Fruit fly (Drosophila melanogaster): ENCODE results near the gene pst.

Gene pst

dm6 chr3L:7359827-7360323 lies at the start of gene pst:
TSS of gene pst (minus strand) at chr3L:7360263.
- TF ChIP-seq noc (tag; optimal IDR thresholded peaks at IDR 0.05): no peak

dm6 chr3L:7404081-7404480 lies 44.0 kb upstream of the pst start, which contains the start of gene CG8560:
TSS of gene CG8560 (minus strand) at chr3L:7404181.
- TF ChIP-seq noc (tag; optimal IDR thresholded peaks at IDR 0.05): peak; percentile 48

dm6 chr3L:7401972-7402371 lies 41.9 kb upstream of the pst start:
- no peak for TF ChIP-seq noc (tag; optimal IDR thresholded peaks at IDR 0.05)

dm6 chr3L:7399770-7400169 lies 39.7 kb upstream of the pst start, which contains the start of gene CG18417:
TSS of gene CG18417 (plus strand) at chr3L:7400070.
- TF ChIP-seq noc (tag; optimal IDR thresholded peaks at IDR 0.05): no peak

- peak; percentile 81 for TF ChIP-seq noc (tag; optimal IDR thresholded peaks at IDR 0.05)
Measured at dm6 chr3L:7397979-7398378, 37.9 kb upstream of the pst start, which contains the start of gene CG8562. TSS of gene CG8562 (plus strand) at chr3L:7398285.

dm6 chr3L:7396055-7396454 lies 36.0 kb upstream of the pst start, which contains the start of gene CG32379:
TSS of gene CG32379 (plus strand) at chr3L:7396355.
- no peak for TF ChIP-seq noc (tag; optimal IDR thresholded peaks at IDR 0.05)

dm6 chr3L:7390442-7390841 lies 30.4 kb upstream of the pst start, which contains the start of gene CG8563:
TSS of gene CG8563 (plus strand) at chr3L:7390742.
- no peak for TF ChIP-seq noc (tag; optimal IDR thresholded peaks at IDR 0.05)

dm6 chr3L:7390004-7390403 lies 29.9 kb upstream of the pst start:
- TF ChIP-seq noc (tag; optimal IDR thresholded peaks at IDR 0.05): no peak

- no peak for TF ChIP-seq noc (tag; optimal IDR thresholded peaks at IDR 0.05)
Measured at dm6 chr3L:7387814-7388213, 27.8 kb upstream of the pst start, which contains the start of gene CG8564. TSS of gene CG8564 (minus strand) at chr3L:7387914.

dm6 chr3L:7381359-7381976 lies 21.4 kb upstream of the pst start, which contains the start of the genes SMSr and smid:
TSS of gene SMSr (minus strand) at chr3L:7381474.
TSS of gene smid (plus strand) at chr3L:7381614.
- TF ChIP-seq noc (tag; optimal IDR thresholded peaks at IDR 0.05): peak; percentile 39

- TF ChIP-seq noc (tag; optimal IDR thresholded peaks at IDR 0.05): no peak
Measured at dm6 chr3L:7380395-7380794, 20.3 kb upstream of the pst start.

- TF ChIP-seq noc (tag; optimal IDR thresholded peaks at IDR 0.05): no peak
Measured at dm6 chr3L:7376830-7377229, 16.8 kb upstream of the pst start.

- no peak for TF ChIP-seq noc (tag; optimal IDR thresholded peaks at IDR 0.05)
Measured at dm6 chr3L:7376151-7376550, 16.1 kb upstream of the pst start.

- TF ChIP-seq noc (tag; optimal IDR thresholded peaks at IDR 0.05): no peak
Measured at dm6 chr3L:7371290-7371689, 11.2 kb upstream of the pst start.

dm6 chr3L:7370231-7370882 lies 10.3 kb upstream of the pst start:
- peak; percentile 11 for TF ChIP-seq noc (tag; optimal IDR thresholded peaks at IDR 0.05)

dm6 chr3L:7369543-7369942 lies 9.5 kb upstream of the pst start, which contains the start of gene akirin:
TSS of gene akirin (plus strand) at chr3L:7369843.
- no peak for TF ChIP-seq noc (tag; optimal IDR thresholded peaks at IDR 0.05)

- no peak for TF ChIP-seq noc (tag; optimal IDR thresholded peaks at IDR 0.05)
Measured at dm6 chr3L:7368934-7369333, 8.9 kb upstream of the pst start, which contains the start of gene Sh3beta. TSS of gene Sh3beta (minus strand) at chr3L:7369260.
